Worm (Caenorhabditis elegans) whole organism, late embryonic: Measurements from ENCODE around the gene ugt-39.

Experiments
- K02D7.2 ChIP-seq: sonication (generic microtip); optimal IDR thresholded peaks from 2 replicates; lab custom pipeline; 2017; ENCODE audit warnings: mild to moderate bottlenecking, missing genetic modification characterization, missing compliant biosample characterization
- ceh-30 ChIP-seq: fragments of 150-350 bp; optimal IDR thresholded peaks from 2 replicates; lab custom pipeline; 2014; ENCODE audit warnings: missing biosample characterization, missing genetic modification characterization
- fkh-10 ChIP-seq: fragments of 150-350 bp; optimal IDR thresholded peaks from 2 replicates; lab custom pipeline; 2014; ENCODE audit warnings: missing biosample characterization, missing genetic modification reagents, missing genetic modification characterization
- lin-11 ChIP-seq: fragments of 200-800 bp; sonication (Bioruptor generic); optimal IDR thresholded peaks from 2 replicates; lab custom pipeline; 2018; ENCODE audit warnings: mild to moderate bottlenecking, missing genetic modification characterization, missing compliant biosample characterization
- pat-9 ChIP-seq: fragments of 200-800 bp; sonication (Bioruptor generic); optimal IDR thresholded peaks from 2 replicates; lab custom pipeline; 2018; ENCODE audit warnings: mild to moderate bottlenecking, missing genetic modification characterization, moderate library complexity, missing compliant biosample characterization
- pax-1 ChIP-seq: fragments of 150-350 bp; optimal IDR thresholded peaks from 2 replicates; lab custom pipeline; 2014; ENCODE audit warnings: missing biosample characterization, missing genetic modification characterization
- rnt-1 ChIP-seq: sonication (generic microtip); optimal IDR thresholded peaks from 2 replicates; lab custom pipeline; 2016; ENCODE audit warnings: missing genetic modification characterization, missing compliant biosample characterization
- sox-2 ChIP-seq: fragments of 200-800 bp; sonication (Bioruptor generic); IDR thresholded peaks from 2 replicates; pipeline ENCODE4 v1.3.6; 2022; ENCODE audit warnings: missing genetic modification reagents, missing genetic modification characterization, missing compliant biosample characterization

ce11 chrV:7186599-7186998 lies 29.7 kb downstream of the ugt-39 start:
- no peak for TF ChIP-seq ceh-30 (tag; lab: Kevin White, UChicago)
- no peak for TF ChIP-seq pax-1 (tag; lab: Kevin White, UChicago)
- TF ChIP-seq fkh-10 (GFP tag; lab: Kevin White, UChicago), result no peak
- TF ChIP-seq pat-9 (tag; lab: Kevin White, UChicago), result no peak
- no peak for TF ChIP-seq lin-11 (tag; lab: Kevin White, UChicago)
- no peak for TF ChIP-seq rnt-1
- no peak for TF ChIP-seq sox-2 (GFP tag; lab: Robert Waterston, UW)
- TF ChIP-seq K02D7.2 (tag; lab: Kevin White, UChicago), result no peak
